Fruit fly (Drosophila melanogaster): Measurements from ENCODE around the gene VAChT.

Gene VAChT

dm6 chr3R:18758548-18759257, 53.4 kb downstream of the VAChT start, which contains the start of gene Epg5 (continued):
- TF ChIP-seq Chrac-16 (GFP tag; optimal IDR thresholded peaks at IDR 0.05) (peak; percentile 63), CG10979 (tag; optimal IDR thresholded peaks at IDR 0.05) (no peak), otp (GFP tag; IDR thresholded peaks at IDR 0.05) (no peak), CG8478 (optimal IDR thresholded peaks at IDR 0.05) (no peak), CG42726 (GFP tag; IDR thresholded peaks at IDR 0.05; ENCODE audit: partially characterized antibody) (peak; percentile 87), br (optimal IDR thresholded peaks at IDR 0.05) (no peak), sens-2 (GFP tag; IDR thresholded peaks at IDR 0.05) (no peak), CG4424 (GFP tag; optimal IDR thresholded peaks at IDR 0.05) (peak; percentile 72), Nf-YA (GFP tag; IDR thresholded peaks at IDR 0.05) (0 out of 2 replicates have a peak, but pooled peaks have one; percentile 20), run (tag; optimal IDR thresholded peaks at IDR 0.05) (no peak), dm (GFP tag; optimal IDR thresholded peaks at IDR 0.05) (peak; percentile 45), CG2678 (tag; optimal IDR thresholded peaks at IDR 0.05) (no peak), NK7.1 (GFP tag; optimal IDR thresholded peaks at IDR 0.05) (peak; percentile 39), CG13424 (tag; optimal IDR thresholded peaks at IDR 0.05) (peak; percentile 70), toy (GFP tag; IDR thresholded peaks at IDR 0.05) (no peak), CG14050 (GFP tag; IDR thresholded peaks at IDR 0.05) (no peak), bab2 (GFP tag; optimal IDR thresholded peaks at IDR 0.05) (peak; percentile 65), CG9817 (tag; optimal IDR thresholded peaks at IDR 0.05) (peak; percentile 78), CG4328 (GFP tag; optimal IDR thresholded peaks at IDR 0.05) (no peak), CG30020 (tag; optimal IDR thresholded peaks at IDR 0.05) (no peak), chinmo (GFP tag; IDR thresholded peaks at IDR 0.05; ENCODE audit: partially characterized antibody) (peak; percentile 88; the same call in 3 of the 4 replicates), CG8924 (tag; optimal IDR thresholded peaks at IDR 0.05) (no peak), Ravus (GFP tag; IDR thresholded peaks at IDR 0.05) (peak; percentile 19), CG18262 (tag; optimal IDR thresholded peaks at IDR 0.05) (no peak), CG6654 (GFP tag; optimal IDR thresholded peaks at IDR 0.05) (no peak), lmd (GFP tag; IDR thresholded peaks at IDR 0.05) (peak; percentile 77), pita (GFP tag; optimal IDR thresholded peaks at IDR 0.05) (no peak), HLHmδ (GFP tag; optimal IDR thresholded peaks at IDR 0.05) (no peak), jumu (GFP tag; optimal IDR thresholded peaks at IDR 0.05) (peak; percentile 61), chm (GFP tag; IDR thresholded peaks at IDR 0.05) (no peak), en (GFP tag; optimal IDR thresholded peaks at IDR 0.05) (no peak), Sox100B (GFP tag; optimal IDR thresholded peaks at IDR 0.05) (no peak), Scr (GFP tag; IDR thresholded peaks at IDR 0.05; ENCODE audit: partially characterized antibody) (peak; percentile 99), wor (GFP tag; IDR thresholded peaks at IDR 0.05) (peak; percentile 45; the same call in 1 of the 2 replicates), sna (GFP tag; IDR thresholded peaks at IDR 0.05; ENCODE audit: partially characterized antibody) (peak; percentile 99), CG11398 (GFP tag; optimal IDR thresholded peaks at IDR 0.05) (no peak), CG13123 (GFP tag; optimal IDR thresholded peaks at IDR 0.05) (no peak), CG6813 (GFP tag; optimal IDR thresholded peaks at IDR 0.05) (no peak), CG1602 (GFP tag; optimal IDR thresholded peaks at IDR 0.05) (peak; percentile 66), CkIIα-i1 (GFP tag; IDR thresholded peaks at IDR 0.05) (no peak), fd102C (GFP tag; optimal IDR thresholded peaks at IDR 0.05) (no peak), CG8290 (GFP tag; optimal IDR thresholded peaks at IDR 0.05) (no peak), CG8290 (tag; optimal IDR thresholded peaks at IDR 0.05) (no peak), amos (GFP tag; IDR thresholded peaks at IDR 0.05; ENCODE audit: partially characterized antibody) (peak; percentile 94), jing (GFP tag; optimal IDR thresholded peaks at IDR 0.05) (no peak), Xrp1 (GFP tag; IDR thresholded peaks at IDR 0.05) (peak; percentile 65), CG1603 (tag; optimal IDR thresholded peaks at IDR 0.05) (no peak), crol (GFP tag; IDR thresholded peaks at IDR 0.05) (no peak), phol (tag; optimal IDR thresholded peaks at IDR 0.05) (peak; percentile 80), CG14860 (GFP tag; IDR thresholded peaks at IDR 0.05; ENCODE audit: partially characterized antibody) (peak; percentile 98), CG4707 (GFP tag; optimal IDR thresholded peaks at IDR 0.05) (no peak)

All from whole organism, embryonic.